Worm (Caenorhabditis elegans) whole organism, L4/young adult: ENCODE results near the gene hsd-3.

Source experiments
- W03F9.2 ChIP-seq: fragments of 150-350 bp; optimal IDR thresholded peaks from 2 replicates; lab custom pipeline; 2014; ENCODE audit warnings: missing biosample characterization, missing genetic modification characterization
- dao-5 ChIP-seq: sonication (generic microtip); optimal IDR thresholded peaks from 2 replicates; lab custom pipeline; 2016; ENCODE audit warnings: missing genotype, missing genetic modification characterization, moderate library complexity, missing compliant biosample characterization

DNA sequence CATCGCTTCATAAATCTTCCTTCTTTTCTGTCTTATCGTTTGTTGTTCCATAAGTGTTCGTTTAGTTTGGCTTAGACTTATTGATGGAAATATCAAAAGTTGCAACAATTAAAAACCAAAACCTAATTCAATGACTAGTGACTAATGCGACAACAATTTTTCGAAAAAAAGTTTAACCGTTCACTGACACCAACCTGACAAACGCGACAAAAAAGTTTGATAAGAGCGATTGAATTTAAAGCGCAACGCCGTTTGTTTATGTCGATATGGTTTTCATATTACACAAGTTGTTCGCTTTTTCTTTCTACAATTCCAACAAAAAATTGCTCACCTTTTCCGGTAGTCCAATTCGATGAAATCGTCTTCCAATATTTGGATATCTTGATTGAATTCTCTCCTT, 30.0 kb upstream of the hsd-3 start:
- TF ChIP-seq dao-5 (no peak), W03F9.2 (tag; lab: Kevin White, UChicago) (no peak)
